Worm (Caenorhabditis elegans): Measurements from ENCODE around the gene gldi-3.

Gene gldi-3

DNA sequence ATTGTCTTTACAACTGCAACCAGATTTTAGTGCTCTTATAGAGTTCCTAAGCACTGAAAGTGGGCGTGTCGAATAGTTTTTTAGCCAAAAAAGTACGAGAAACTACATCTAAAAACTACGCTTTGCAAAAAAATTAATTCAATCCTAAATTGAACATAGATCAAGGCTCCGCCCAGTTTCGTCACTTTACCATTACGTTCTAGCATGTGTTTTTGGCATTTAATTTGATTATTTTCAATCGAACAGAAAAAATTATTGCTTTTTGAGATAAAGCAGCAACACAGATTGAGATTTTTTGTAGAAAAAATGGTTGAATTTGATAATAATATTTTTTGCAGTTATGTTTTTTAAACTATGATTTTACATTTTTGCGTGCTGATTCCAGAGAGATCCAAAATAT is 25.7 kb downstream of the gldi-3 start, which contains the start of gene nlp-82:
Gene nlp-82, minus strand, starts transcription at position 101 of the 400 bp plus-strand sequence.
- no peak for TF ChIP-seq pqm-1 (tag; optimal IDR thresholded peaks at IDR 0.05)
- no peak for TF ChIP-seq daf-19 (GFP tag; conservative IDR thresholded peaks at IDR 0.05)
- TF ChIP-seq mxl-2 (GFP tag; conservative IDR thresholded peaks at IDR 0.05) = no peak
- no peak for TF ChIP-seq unc-39 (tag; optimal IDR thresholded peaks at IDR 0.05)
- TF ChIP-seq nhr-77 (tag; optimal IDR thresholded peaks at IDR 0.05) = no peak
- no peak for TF ChIP-seq zip-2 (tag; optimal IDR thresholded peaks at IDR 0.05)

DNA sequence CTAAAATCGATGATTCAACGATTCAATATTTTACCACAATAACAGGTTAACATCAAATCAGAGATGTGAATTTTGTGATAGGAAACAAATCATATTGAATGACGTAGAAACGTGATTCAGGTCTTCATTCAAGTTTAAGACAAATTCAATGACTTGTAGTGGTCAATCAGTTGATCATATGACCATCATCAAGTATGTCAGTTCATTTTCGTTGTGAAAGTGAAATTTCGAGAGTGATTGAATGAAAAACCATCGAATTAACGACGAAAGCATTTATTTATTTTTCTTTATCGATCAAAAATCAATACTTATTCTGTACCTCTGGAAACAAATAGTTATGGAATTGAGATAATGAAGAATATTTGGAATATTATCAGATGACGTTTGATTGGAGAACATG is 28.4 kb downstream of the gldi-3 start:
- TF ChIP-seq T20F7.1 (GFP tag; optimal IDR thresholded peaks at IDR 0.05) = no peak
- TF ChIP-seq hlh-30 (tag; optimal IDR thresholded peaks at IDR 0.05; ENCODE audit: insufficient read depth) = peak; percentile 23

DNA sequence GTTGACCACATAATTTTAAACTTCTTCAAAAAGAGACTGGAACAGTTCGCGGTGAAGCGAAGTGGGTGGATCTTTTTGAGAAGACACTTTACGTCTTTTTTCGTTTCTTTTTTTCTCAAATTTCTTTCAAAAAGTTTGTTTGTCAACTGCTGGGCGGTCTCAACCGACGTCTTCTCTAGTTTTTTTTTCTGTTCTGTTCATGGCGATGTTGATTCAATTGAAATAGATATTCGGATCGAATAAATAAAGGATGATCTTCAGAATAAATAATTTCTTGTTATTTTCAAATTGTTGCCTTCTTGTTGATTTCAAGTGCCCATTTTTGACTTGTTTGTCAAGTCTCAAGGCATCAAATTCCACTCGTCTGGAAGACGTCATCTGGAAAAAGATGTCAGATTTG is 29.5 kb downstream of the gldi-3 start, which contains the start of gene T26C5.4:
Gene T26C5.4, minus strand, starts transcription at position 101 of the 400 bp plus-strand sequence.
- TF ChIP-seq mep-1 (tag; optimal IDR thresholded peaks at IDR 0.05) (no peak), ceh-82 (tag; optimal IDR thresholded peaks at IDR 0.05) (no peak)

DNA sequence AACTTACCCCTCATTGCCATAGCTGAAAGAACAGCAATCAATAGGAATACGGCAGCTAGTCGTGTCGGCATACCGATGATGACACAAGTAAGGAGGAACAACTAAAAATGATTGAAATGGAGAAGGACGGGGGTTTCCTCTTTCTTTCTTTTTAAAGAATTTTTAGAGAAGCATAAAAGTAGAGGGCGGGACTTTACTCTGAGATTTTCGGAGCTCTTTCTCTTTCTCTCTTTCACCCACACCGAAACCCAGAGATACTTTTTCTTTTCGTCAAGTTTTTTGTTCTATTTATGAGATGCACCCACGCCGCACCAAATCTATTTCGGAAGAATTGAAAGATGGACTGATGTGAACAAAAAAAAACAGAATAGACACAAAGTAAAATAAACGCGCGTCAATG is 33.2 kb downstream of the gldi-3 start, which contains the start of gene T26C5.5:
Gene T26C5.5, minus strand, starts transcription at position 101 of the 400 bp plus-strand sequence.
- TF ChIP-seq spr-3 (GFP tag; optimal IDR thresholded peaks at IDR 0.05) = no peak
- TF ChIP-seq aha-1 (tag) = peak; percentile 16

DNA sequence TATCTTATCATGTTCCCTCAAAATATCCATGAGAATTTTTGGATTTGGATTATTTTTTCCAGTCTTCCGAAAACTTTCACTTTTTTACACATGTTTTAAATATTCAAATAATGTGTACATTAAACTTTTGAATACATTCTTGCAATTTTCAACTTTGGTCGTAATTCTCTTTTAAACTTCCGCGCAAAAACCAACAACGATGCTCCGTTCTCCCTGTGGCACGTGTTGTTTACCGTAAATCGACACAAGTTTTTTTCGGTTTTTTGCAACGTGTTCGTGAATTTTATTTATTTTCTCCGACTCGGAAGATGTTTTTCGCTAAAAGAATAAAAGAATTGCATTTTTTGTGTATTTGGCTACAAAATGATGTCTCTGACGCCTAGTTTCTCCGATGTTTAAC is 37.1 kb downstream of the gldi-3 start:
- peak; percentile 96 for TF ChIP-seq T20F7.1 (GFP tag; optimal IDR thresholded peaks at IDR 0.05)
- no peak for TF ChIP-seq pha-4 (GFP tag; IDR thresholded peaks at IDR 0.05)
- peak; percentile 43 for TF ChIP-seq pha-4 (tag; optimal IDR thresholded peaks at IDR 0.05)
- TF ChIP-seq R02D3.7 (tag; optimal IDR thresholded peaks at IDR 0.05) = peak; percentile 75
- TF ChIP-seq ceh-20 (GFP tag; IDR thresholded peaks at IDR 0.05) = no peak
- TF ChIP-seq unc-39 (tag; optimal IDR thresholded peaks at IDR 0.05) = no peak
- TF ChIP-seq ztf-7 (tag; optimal IDR thresholded peaks at IDR 0.05) = no peak
- TF ChIP-seq skn-1 (tag; optimal IDR thresholded peaks at IDR 0.05) = no peak
- no peak for TF ChIP-seq Y5F2A.4 (GFP tag; optimal IDR thresholded peaks at IDR 0.05)
- TF ChIP-seq lin-38 (GFP tag; IDR thresholded peaks at IDR 0.05) = no peak
- no peak for TF ChIP-seq nhr-102 (tag; optimal IDR thresholded peaks at IDR 0.05)
- no peak for TF ChIP-seq vab-7 (GFP tag; IDR thresholded peaks at IDR 0.05)
- TF ChIP-seq nhr-6 (tag; optimal IDR thresholded peaks at IDR 0.05) = peak; percentile 20
- no peak for TF ChIP-seq Y105C5A.15 (GFP tag; IDR thresholded peaks at IDR 0.05)
- TF ChIP-seq unc-62 (GFP tag; optimal IDR thresholded peaks at IDR 0.05 in 1 of 2) = peak in 1 of 2 experiments; percentile 94
- TF ChIP-seq unc-62 (tag; optimal IDR thresholded peaks at IDR 0.05) = no peak
- no peak for TF ChIP-seq aha-1 (tag)
- peak; percentile 46 for TF ChIP-seq hlh-30 (tag; optimal IDR thresholded peaks at IDR 0.05; ENCODE audit: insufficient read depth)
- no peak for TF ChIP-seq zag-1 (tag; optimal IDR thresholded peaks at IDR 0.05)
- TF ChIP-seq lir-3 (tag; optimal IDR thresholded peaks at IDR 0.05) = no peak
- TF ChIP-seq lsy-2 (tag; optimal IDR thresholded peaks at IDR 0.05) = peak in 1 of 2 experiments; percentile 77
- TF ChIP-seq arid-1 (GFP tag; conservative IDR thresholded peaks at IDR 0.05) = no peak
- TF ChIP-seq egl-43 (GFP tag; IDR thresholded peaks at IDR 0.05) = no peak
- TF ChIP-seq daf-12 (tag; optimal IDR thresholded peaks at IDR 0.05) = no peak
- TF ChIP-seq egl-27 (tag; optimal IDR thresholded peaks at IDR 0.05) = no peak
- peak; percentile 98 for TF ChIP-seq Y48G9A.11 (GFP tag; IDR thresholded peaks at IDR 0.05)
- TF ChIP-seq ceh-82 (tag; optimal IDR thresholded peaks at IDR 0.05) = no peak
- peak; percentile 25 for TF ChIP-seq hlh-11 (tag; optimal IDR thresholded peaks at IDR 0.05)
- peak; percentile 8 for TF ChIP-seq nhr-77 (tag; optimal IDR thresholded peaks at IDR 0.05)
- peak; percentile 71 for TF ChIP-seq nhr-28 (tag; optimal IDR thresholded peaks at IDR 0.05)
- no peak for TF ChIP-seq zfp-2 (tag; optimal IDR thresholded peaks at IDR 0.05)
- no peak for TF ChIP-seq lin-29 (GFP tag; IDR thresholded peaks at IDR 0.05)
- no peak for TF ChIP-seq ceh-32 (tag; optimal IDR thresholded peaks at IDR 0.05; ENCODE audit: poor library complexity)
- peak; percentile 61 for TF ChIP-seq mep-1 (tag; optimal IDR thresholded peaks at IDR 0.05)
- TF ChIP-seq dpl-1 (GFP tag; optimal IDR thresholded peaks at IDR 0.05) = peak; percentile 93
- no peak for TF ChIP-seq zfp-3 (GFP tag; conservative IDR thresholded peaks at IDR 0.05)
- TF ChIP-seq madf-5 (GFP tag; IDR thresholded peaks at IDR 0.05) = no peak
- TF ChIP-seq dve-1 (tag; optimal IDR thresholded peaks at IDR 0.05; ENCODE audit: insufficient read depth) = peak; percentile 44
- TF ChIP-seq mxl-2 (GFP tag; conservative IDR thresholded peaks at IDR 0.05) = no peak

Measured in whole organism, L4 larva.